Fruit fly (Drosophila melanogaster) whole organism, embryonic: ENCODE results near the gene Vinc.
A peak's percentile ranks its signal among the peaks of the same experiment; 100 is the strongest.

ENCODE experiments used
- B-H2 ChIP-seq: fragments of 200-800 bp; sonication (Bioruptor generic); optimal IDR thresholded peaks from 2 replicates; lab custom pipeline; 2018; ENCODE audit warnings: missing biosample characterization, mild to moderate bottlenecking, missing genetic modification characterization
- BEAF-32 ChIP-seq: fragments of 200-800 bp; sonication (Bioruptor generic); optimal IDR thresholded peaks from 3 replicates; lab custom pipeline; 2017; ENCODE audit warnings: missing biosample characterization, missing genetic modification characterization, mild to moderate bottlenecking, moderate library complexity, missing genetic modification reagents
- Bgb ChIP-seq: fragments of 200-800 bp; sonication (Bioruptor generic); IDR thresholded peaks from 2 replicates; pipeline ENCODE4 v1.3.6; 2022; ENCODE audit warnings: missing biosample characterization, missing genetic modification characterization; ENCODE audit not compliant: partially characterized antibody
- C15 ChIP-seq: fragments of 200-800 bp; sonication (Bioruptor generic); IDR thresholded peaks from 3 replicates; pipeline ENCODE4 v1.3.6; 2022; ENCODE audit warnings: missing biosample characterization, missing genetic modification characterization
- CG10147 ChIP-seq: fragments of 200-800 bp; sonication (Bioruptor generic); optimal IDR thresholded peaks from 2 replicates; lab custom pipeline; 2019; ENCODE audit warnings: missing biosample characterization, mild to moderate bottlenecking, missing genetic modification characterization, moderate library complexity
- CG10959 ChIP-seq: fragments of 200-800 bp; sonication (Bioruptor generic); IDR thresholded peaks from 2 replicates; pipeline ENCODE4 v1.3.6; 2022; ENCODE audit warnings: missing biosample characterization, missing genetic modification characterization
- CG11560 ChIP-seq: fragments of 200-800 bp; sonication (Bioruptor generic); IDR thresholded peaks from 3 replicates; pipeline ENCODE4 v1.3.6; 2022; ENCODE audit warnings: missing biosample characterization, missing genetic modification characterization
- CG12769 ChIP-seq: fragments of 200-800 bp; sonication (Bioruptor generic); optimal IDR thresholded peaks from 2 replicates; lab custom pipeline; 2019; ENCODE audit warnings: missing biosample characterization, mild to moderate bottlenecking, missing genetic modification characterization, moderate library complexity
- CG14050 ChIP-seq: fragments of 200-800 bp; sonication (Bioruptor generic); IDR thresholded peaks from 3 replicates; pipeline ENCODE4 v1.3.6; 2022; ENCODE audit warnings: missing biosample characterization, missing genetic modification characterization
- CG1603 ChIP-seq: fragments of 200-800 bp; sonication (Bioruptor generic); optimal IDR thresholded peaks from 2 replicates; lab custom pipeline; 2019; ENCODE audit warnings: missing biosample characterization, mild to moderate bottlenecking, missing genetic modification characterization, moderate library complexity
- CG17802 ChIP-seq: fragments of 200-800 bp; sonication (Bioruptor generic); optimal IDR thresholded peaks from 2 replicates; lab custom pipeline; 2018; ENCODE audit warnings: missing biosample characterization, mild to moderate bottlenecking, missing genetic modification characterization, moderate library complexity
- CG18262 ChIP-seq: fragments of 200-800 bp; optimal IDR thresholded peaks from 3 replicates; lab custom pipeline; 2019; ENCODE audit warnings: missing biosample characterization, mild to moderate bottlenecking, missing genetic modification characterization, moderate library complexity
- CG31365 ChIP-seq: fragments of 200-800 bp; sonication (Bioruptor generic); optimal IDR thresholded peaks from 2 replicates; lab custom pipeline; 2018; ENCODE audit warnings: missing biosample characterization, mild to moderate bottlenecking, missing genetic modification characterization
- CG3407 ChIP-seq: fragments of 200-800 bp; sonication (Bioruptor generic); optimal IDR thresholded peaks from 2 replicates; lab custom pipeline; 2018; ENCODE audit warnings: missing biosample characterization, mild to moderate bottlenecking, missing genetic modification characterization
- CG34224 ChIP-seq: fragments of 200-800 bp; sonication (Bioruptor generic); IDR thresholded peaks from 3 replicates; pipeline ENCODE4 v1.3.6; 2022; ENCODE audit warnings: missing biosample characterization, missing genetic modification characterization; ENCODE audit not compliant: partially characterized antibody
- CG4730 ChIP-seq: fragments of 200-800 bp; sonication (Bioruptor generic); IDR thresholded peaks from 2 replicates; pipeline ENCODE4 v1.3.6; 2022; ENCODE audit warnings: missing biosample characterization, missing genetic modification characterization
- CG7556 ChIP-seq: fragments of 200-800 bp; sonication (Bioruptor generic); optimal IDR thresholded peaks from 2 replicates; lab custom pipeline; 2017; ENCODE audit warnings: missing biosample characterization, mild to moderate bottlenecking, missing genetic modification characterization
- CG9797 ChIP-seq: fragments of 200-800 bp; sonication (Bioruptor generic); optimal IDR thresholded peaks from 3 replicates; lab custom pipeline; 2018; ENCODE audit warnings: missing biosample characterization, mild to moderate bottlenecking, missing genetic modification characterization
- D19B ChIP-seq: fragments of 200-800 bp; sonication (Bioruptor generic); optimal IDR thresholded peaks from 2 replicates; lab custom pipeline; 2017; ENCODE audit warnings: missing biosample characterization, mild to moderate bottlenecking, missing genetic modification characterization
- Dip2 ChIP-seq: fragments of 200-800 bp; sonication (Bioruptor generic); IDR thresholded peaks from 2 replicates; pipeline ENCODE4 v1.3.6; 2022; ENCODE audit warnings: missing biosample characterization, missing genetic modification characterization
- Elba2 ChIP-seq: fragments of 200-800 bp; sonication (Bioruptor generic); optimal IDR thresholded peaks from 3 replicates; lab custom pipeline; 2016; ENCODE audit warnings: missing biosample characterization, missing genetic modification characterization
- Ets97D ChIP-seq: fragments of 200-800 bp; sonication (Bioruptor generic); optimal IDR thresholded peaks from 3 replicates; lab custom pipeline; 2016; ENCODE audit warnings: missing biosample characterization, missing genetic modification characterization
- Hr78 ChIP-seq, 2 experiments: fragments of 200-800 bp in 1 of 2; fragments of >200 bp in 1 of 2; sonication (Bioruptor generic) in 1 of 2; optimal IDR thresholded peaks; 2 replicates each; lab custom pipeline; 2017 to 2019; ENCODE audit warnings: missing biosample characterization in 2 of 2, missing genetic modification characterization in 2 of 2, mild to moderate bottlenecking in 1 of 2, moderate library complexity in 1 of 2
- Jarid2 ChIP-seq: fragments of 200-800 bp; sonication (Bioruptor generic); optimal IDR thresholded peaks from 3 replicates; lab custom pipeline; 2017; ENCODE audit warnings: mild to moderate bottlenecking, missing biosample characterization, missing genetic modification reagents, missing genetic modification characterization
- NC2β ChIP-seq: fragments of 200-800 bp; sonication (Bioruptor generic); optimal IDR thresholded peaks from 2 replicates; lab custom pipeline; 2016; ENCODE audit warnings: missing biosample characterization, missing genetic modification characterization
- Opbp ChIP-seq: fragments of 200-800 bp; sonication (Bioruptor generic); IDR thresholded peaks from 3 replicates; pipeline ENCODE4 v1.3.6; 2022; ENCODE audit warnings: missing biosample characterization, missing genetic modification characterization; ENCODE audit not compliant: partially characterized antibody
- PHDP ChIP-seq: fragments of 200-800 bp; sonication (Bioruptor generic); optimal IDR thresholded peaks from 3 replicates; lab custom pipeline; 2018; ENCODE audit warnings: missing biosample characterization, mild to moderate bottlenecking, missing genetic modification characterization, moderate library complexity
- Poxn ChIP-seq: fragments of 200-800 bp; sonication (Bioruptor generic); IDR thresholded peaks from 2 replicates; pipeline ENCODE4 v1.3.6; 2022; ENCODE audit warnings: missing biosample characterization, missing genetic modification characterization
- Ptx1 ChIP-seq: fragments of 200-800 bp; sonication (Bioruptor generic); IDR thresholded peaks from 2 replicates; pipeline ENCODE4 v1.3.6; 2022; ENCODE audit warnings: missing biosample characterization, missing genetic modification characterization
- Sox100B ChIP-seq: fragments of 200-800 bp; sonication (Bioruptor generic); optimal IDR thresholded peaks from 3 replicates; lab custom pipeline; 2018; ENCODE audit warnings: missing biosample characterization, mild to moderate bottlenecking, missing genetic modification characterization
- Trl ChIP-seq, 3 experiments: fragments of >200 bp in 2 of 3; fragments of 200-800 bp in 1 of 3; sonication (Bioruptor generic) in 1 of 3; optimal IDR thresholded peaks; 2 replicates in 1 of 3; 3 replicates in 2 of 3; lab custom pipeline; 2016 to 2017; ENCODE audit warnings: missing biosample characterization in 1 of 3, missing genetic modification characterization in 1 of 3
- chinmo ChIP-seq: fragments of 200-800 bp; sonication (Bioruptor generic); IDR thresholded peaks from 4 replicates; pipeline ENCODE4 v1.3.6; 2022; ENCODE audit warnings: missing biosample characterization, missing genetic modification characterization; ENCODE audit not compliant: partially characterized antibody
- dan ChIP-seq: fragments of 200-800 bp; sonication (Bioruptor generic); IDR thresholded peaks from 2 replicates; pipeline ENCODE4 v1.3.6; 2022; ENCODE audit warnings: missing biosample characterization, missing genetic modification characterization
- gem ChIP-seq: fragments of 200-800 bp; sonication (Bioruptor generic); optimal IDR thresholded peaks from 2 replicates; lab custom pipeline; 2019; ENCODE audit warnings: missing biosample characterization, mild to moderate bottlenecking, missing genetic modification characterization, moderate library complexity
- hth ChIP-seq: fragments of >200 bp; optimal IDR thresholded peaks from 2 replicates; lab custom pipeline; 2017; ENCODE audit warnings: inconsistent platforms
- jing ChIP-seq: fragments of 200-800 bp; sonication (Bioruptor generic); optimal IDR thresholded peaks from 2 replicates; lab custom pipeline; 2018; ENCODE audit warnings: missing biosample characterization, mild to moderate bottlenecking, missing genetic modification characterization
- lmd ChIP-seq: fragments of 200-800 bp; sonication (Bioruptor generic); IDR thresholded peaks from 2 replicates; pipeline ENCODE4 v1.3.6; 2022; ENCODE audit warnings: missing biosample characterization, missing genetic modification characterization
- odd ChIP-seq: fragments of 200-800 bp; sonication (Bioruptor generic); optimal IDR thresholded peaks from 2 replicates; lab custom pipeline; 2017; ENCODE audit warnings: missing biosample characterization, mild to moderate bottlenecking, missing genetic modification characterization
- pum ChIP-seq: fragments of 200-800 bp; sonication (Bioruptor generic); optimal IDR thresholded peaks from 2 replicates; lab custom pipeline; 2016; ENCODE audit warnings: missing biosample characterization, missing genetic modification characterization
- sd ChIP-seq: fragments of 200-800 bp; sonication (Bioruptor generic); optimal IDR thresholded peaks from 3 replicates; lab custom pipeline; 2018; ENCODE audit warnings: missing biosample characterization, mild to moderate bottlenecking, missing genetic modification characterization, moderate library complexity
- sr ChIP-seq: fragments of 200-800 bp; sonication (Bioruptor generic); IDR thresholded peaks from 3 replicates; pipeline ENCODE4 v1.3.6; 2022; ENCODE audit warnings: missing biosample characterization, missing genetic modification characterization
- vfl ChIP-seq: fragments of 200-800 bp; sonication (Bioruptor generic); optimal IDR thresholded peaks from 2 replicates; lab custom pipeline; 2016; ENCODE audit warnings: missing biosample characterization, missing genetic modification characterization
- vvl ChIP-seq: fragments of 200-800 bp; sonication (Bioruptor generic); IDR thresholded peaks from 2 replicates; pipeline ENCODE4 v1.3.6; 2022; ENCODE audit warnings: missing biosample characterization, missing genetic modification characterization

Vinc gene

dm6 chrX:2168485-2169199 is 53.7 kb downstream of the Vinc start (continued):
- TF ChIP-seq vfl (GFP tag; lab: Kevin White, UChicago) (no peak), Bgb (GFP tag; lab: Robert Waterston, UW) (no peak), lmd (no peak), B-H2 (GFP tag; lab: Kevin White, UChicago) (no peak), Hr78 (GFP tag; optimal IDR thresholded peaks at IDR 0.05; lab: Kevin White, UChicago) (no peak), Ptx1 (no peak), CG10959 (GFP tag; lab: Robert Waterston, UW) (no peak), CG31365 (tag; lab: Kevin White, UChicago) (no peak), sr (GFP tag; lab: Robert Waterston, UW) (peak; percentile 46; the same call in 1 of the 3 replicates), CG12769 (peak; percentile 57), CG18262 (tag; lab: Kevin White, UChicago) (no peak), hth (lab: Kevin White, UChicago) (no peak), PHDP (tag; lab: Kevin White, UChicago) (no peak), CG11560 (tag; lab: Robert Waterston, UW) (no peak), CG7556 (no peak), dan (GFP tag; lab: Robert Waterston, UW) (no peak), C15 (no peak), BEAF-32 (GFP tag; lab: Kevin White, UChicago) (no peak), Jarid2 (GFP tag; lab: Kevin White, UChicago) (no peak), pum (GFP tag; lab: Kevin White, UChicago) (no peak), D19B (GFP tag; lab: Kevin White, UChicago) (no peak), CG9797 (GFP tag; lab: Kevin White, UChicago) (no peak), CG34224 (GFP tag; lab: Robert Waterston, UW) (no peak), sd (tag; lab: Kevin White, UChicago) (peak; percentile 79), CG3407 (GFP tag; lab: Kevin White, UChicago) (no peak), CG10147 (GFP tag; lab: Kevin White, UChicago) (no peak), CG14050 (no peak), NC2β (GFP tag; lab: Kevin White, UChicago) (no peak), Trl (optimal IDR thresholded peaks at IDR 0.05; lab: Kevin White, UChicago) (no peak), Trl (GFP tag; optimal IDR thresholded peaks at IDR 0.05; lab: Kevin White, UChicago) (no peak), CG17802 (tag; lab: Kevin White, UChicago) (no peak), Elba2 (no peak), CG4730 (GFP tag; lab: Robert Waterston, UW) (no peak), vvl (GFP tag; lab: Robert Waterston, UW) (no peak), jing (GFP tag; lab: Kevin White, UChicago) (no peak), Dip2 (GFP tag; lab: Robert Waterston, UW) (no peak), odd (GFP tag; lab: Kevin White, UChicago) (no peak), Opbp (no peak), Ets97D (GFP tag; lab: Kevin White, UChicago) (no peak), Sox100B (GFP tag; lab: Kevin White, UChicago) (no peak), chinmo (GFP tag; lab: Robert Waterston, UW) (0 out of 4 replicates have a peak, but pooled peaks have one; percentile 57), CG1603 (tag; lab: Kevin White, UChicago) (no peak), gem (tag; lab: Kevin White, UChicago) (no peak), Poxn (GFP tag; lab: Robert Waterston, UW) (no peak)
